Worm (Caenorhabditis elegans) whole organism, L1 larva: ENCODE results near the gene Y37E11B.2.

ENCODE experiments used
- C34B4.2 ChIP-seq: sonication (generic microtip); optimal IDR thresholded peaks from 2 replicates; lab custom pipeline; 2017; ENCODE audit warnings: mild to moderate bottlenecking, missing genetic modification characterization, missing compliant biosample characterization
- ceh-82 ChIP-seq, 3 experiments: fragments of 150-350 bp in 1 of 3; sonication (generic microtip) in 2 of 3; optimal IDR thresholded peaks; 2 replicates each; lab custom pipeline; 2014 to 2017; ENCODE audit warnings: missing biosample characterization in 3 of 3, missing genetic modification characterization in 3 of 3
- ces-1 ChIP-seq: fragments of 150-350 bp; optimal IDR thresholded peaks from 2 replicates; lab custom pipeline; 2014; ENCODE audit warnings: missing biosample characterization, missing genetic modification reagents, missing genetic modification characterization
- dpl-1 ChIP-seq, 3 experiments: fragments of 150-350 bp in 2 of 3; sonication (generic microtip) in 1 of 3; optimal IDR thresholded peaks; 2 replicates each; lab custom pipeline; 2014 to 2017; ENCODE audit warnings: missing biosample characterization in 3 of 3, missing genetic modification characterization in 3 of 3, missing genetic modification reagents in 3 of 3
- efl-1 ChIP-seq, 4 experiments: fragments of 150-350 bp; optimal IDR thresholded peaks in 3 of 4; peaks in 1 of 4; 1 replicate in 1 of 4; 2 replicates in 3 of 4; lab custom pipeline; 2014; ENCODE audit warnings: missing biosample characterization in 2 of 4, missing genetic modification characterization in 2 of 4, missing genetic modification reagents in 2 of 4
- elt-2 ChIP-seq: sonication (generic microtip); optimal IDR thresholded peaks from 2 replicates; lab custom pipeline; 2016; ENCODE audit warnings: missing genetic modification characterization, mild to moderate bottlenecking, inconsistent platforms, missing compliant biosample characterization, missing genetic modification reagents
- hlh-17 ChIP-seq: fragments of 200-800 bp; sonication (Bioruptor generic); optimal IDR thresholded peaks from 2 replicates; lab custom pipeline; 2018; ENCODE audit warnings: missing genetic modification characterization, mild to moderate bottlenecking, missing compliant biosample characterization, moderate library complexity, borderline replicate concordance
- hpl-2 ChIP-seq: fragments of 150-350 bp; optimal IDR thresholded peaks from 2 replicates; lab custom pipeline; 2014; ENCODE audit warnings: missing biosample characterization, missing genetic modification reagents, missing genetic modification characterization
- irx-1 ChIP-seq: sonication (generic microtip); optimal IDR thresholded peaks from 2 replicates; lab custom pipeline; 2016; ENCODE audit warnings: missing genetic modification characterization, missing compliant biosample characterization
- jun-1 ChIP-seq: fragments of 150-350 bp; optimal IDR thresholded peaks from 2 replicates; lab custom pipeline; 2014; ENCODE audit warnings: missing biosample characterization, missing genetic modification reagents, missing genetic modification characterization
- lin-13 ChIP-seq: fragments of 150-350 bp; optimal IDR thresholded peaks from 2 replicates; lab custom pipeline; 2014; ENCODE audit warnings: missing biosample characterization, missing genetic modification reagents, missing genetic modification characterization
- lin-14 ChIP-seq: fragments of 200-800 bp; sonication (Bioruptor generic); optimal IDR thresholded peaks from 2 replicates; lab custom pipeline; 2018; ENCODE audit warnings: mild to moderate bottlenecking, missing genetic modification characterization, moderate library complexity, missing compliant biosample characterization
- lin-15B ChIP-seq: fragments of 150-350 bp; sonication (generic microtip); optimal IDR thresholded peaks from 3 replicates; lab custom pipeline; 2014; ENCODE audit warnings: missing biosample characterization, missing genetic modification characterization
- mdl-1 ChIP-seq, 2 experiments: fragments of 150-350 bp; optimal IDR thresholded peaks; 2 replicates each; lab custom pipeline; 2014 to 2017; ENCODE audit warnings: missing biosample characterization in 2 of 2, missing genetic modification characterization in 2 of 2, inconsistent platforms in 1 of 2
- mef-2 ChIP-seq: fragments of 150-350 bp; optimal IDR thresholded peaks from 2 replicates; lab custom pipeline; 2014; ENCODE audit warnings: missing biosample characterization, missing genetic modification characterization
- mep-1 ChIP-seq: fragments of 150-350 bp; optimal IDR thresholded peaks from 2 replicates; lab custom pipeline; 2014; ENCODE audit warnings: missing biosample characterization, missing genetic modification characterization
- nhr-19 ChIP-seq: fragments of 200-800 bp; sonication (Bioruptor generic); conservative IDR thresholded peaks from 2 replicates; pipeline ENCODE4 v1.3.6; 2022; ENCODE audit warnings: missing genetic modification characterization, missing compliant biosample characterization
- nhr-20 ChIP-seq: sonication (generic microtip); optimal IDR thresholded peaks from 2 replicates; lab custom pipeline; 2016; ENCODE audit warnings: mild to moderate bottlenecking, missing genetic modification characterization, missing compliant biosample characterization
- nhr-237 ChIP-seq: fragments of 150-350 bp; optimal IDR thresholded peaks from 2 replicates; lab custom pipeline; 2014; ENCODE audit warnings: missing biosample characterization, missing genetic modification characterization
- nhr-77 ChIP-seq: fragments of 150-350 bp; optimal IDR thresholded peaks from 2 replicates; lab custom pipeline; 2014; ENCODE audit warnings: missing biosample characterization, missing genetic modification characterization
- pag-3 ChIP-seq: sonication (generic microtip); optimal IDR thresholded peaks from 2 replicates; lab custom pipeline; 2017; ENCODE audit warnings: missing genetic modification characterization, mild to moderate bottlenecking, missing compliant biosample characterization, antibody characterized with exemption, borderline replicate concordance; ENCODE audit not compliant: insufficient read depth
- pax-3 ChIP-seq: fragments of 200-800 bp; sonication (Bioruptor generic); optimal IDR thresholded peaks from 2 replicates; lab custom pipeline; 2018; ENCODE audit warnings: mild to moderate bottlenecking, missing genetic modification characterization, moderate library complexity, missing compliant biosample characterization
- skn-1 ChIP-seq: fragments of 150-350 bp; optimal IDR thresholded peaks from 2 replicates; lab custom pipeline; 2014; ENCODE audit warnings: missing biosample characterization, missing genetic modification characterization
- snpc-4 ChIP-seq: fragments of 150-350 bp; optimal IDR thresholded peaks from 2 replicates; lab custom pipeline; 2014; ENCODE audit warnings: missing biosample characterization, missing genetic modification characterization
- snu-23 ChIP-seq: sonication (generic microtip); optimal IDR thresholded peaks from 2 replicates; lab custom pipeline; 2016; ENCODE audit warnings: missing genetic modification characterization, missing compliant biosample characterization
- sox-4 ChIP-seq: sonication (generic microtip); optimal IDR thresholded peaks from 2 replicates; lab custom pipeline; 2016; ENCODE audit warnings: missing genetic modification characterization, missing compliant biosample characterization
- sptf-1 ChIP-seq: fragments of 150-350 bp; optimal IDR thresholded peaks from 2 replicates; lab custom pipeline; 2014; ENCODE audit warnings: missing biosample characterization, missing genetic modification characterization
- sup-37 ChIP-seq: fragments of 200-800 bp; sonication (Bioruptor generic); optimal IDR thresholded peaks from 2 replicates; lab custom pipeline; 2018; ENCODE audit warnings: mild to moderate bottlenecking, missing genetic modification characterization, missing compliant biosample characterization
- swsn-7 ChIP-seq: sonication (generic microtip); optimal IDR thresholded peaks from 2 replicates; lab custom pipeline; 2016; ENCODE audit warnings: missing genetic modification characterization, missing compliant biosample characterization
- xbp-1 ChIP-seq: sonication (generic microtip); optimal IDR thresholded peaks from 2 replicates; lab custom pipeline; 2016; ENCODE audit warnings: missing genetic modification characterization, missing compliant biosample characterization
- zag-1 ChIP-seq: fragments of 150-350 bp; optimal IDR thresholded peaks from 2 replicates; lab custom pipeline; 2014; ENCODE audit warnings: missing biosample characterization, missing genetic modification characterization
- zip-4 ChIP-seq: fragments of 200-800 bp; sonication (Bioruptor generic); optimal IDR thresholded peaks from 2 replicates; lab custom pipeline; 2018; ENCODE audit warnings: mild to moderate bottlenecking, missing genetic modification characterization, moderate library complexity, missing compliant biosample characterization

The Y37E11B.2 gene

ce11 chrIV:3611845-3612244 is 33.6 kb downstream of the Y37E11B.2 start (continued):
- TF ChIP-seq mdl-1 (tag; optimal IDR thresholded peaks at IDR 0.05; lab: Kevin White, UChicago) (peak in 1 of 2 experiments; percentile 53), snu-23 (GFP tag; lab: Kevin White, UChicago) (no peak), snpc-4 (tag; lab: Kevin White, UChicago) (no peak), ceh-82 (tag; optimal IDR thresholded peaks at IDR 0.05; lab: Kevin White, UChicago) (no peak), C34B4.2 (no peak), efl-1 (optimal IDR thresholded peaks at IDR 0.05; lab: Kevin White, UChicago) (no peak), efl-1 (GFP tag; optimal IDR thresholded peaks at IDR 0.05 in 1 of 2; lab: Kevin White, UChicago) (peak in 1 of 2 experiments; percentile 74), nhr-19 (GFP tag; lab: Robert Waterston, UW) (peak; percentile 25; the same call in 1 of the 2 replicates), nhr-237 (tag; lab: Kevin White, UChicago) (no peak), swsn-7 (tag; lab: Kevin White, UChicago) (no peak), lin-13 (GFP tag; lab: Kevin White, UChicago) (no peak), nhr-20 (tag; lab: Kevin White, UChicago) (peak; percentile 27)

ce11 chrIV:3613022-3613605 is 34.9 kb downstream of the Y37E11B.2 start, which contains the start of gene ltah-1.2:
ltah-1.2 (minus strand) TSS chrIV:3613072.
- peak; percentile 11 for TF ChIP-seq pax-3 (tag; lab: Kevin White, UChicago)
- no peak for TF ChIP-seq efl-1 (optimal IDR thresholded peaks at IDR 0.05; lab: Kevin White, UChicago)
- TF ChIP-seq efl-1 (GFP tag; optimal IDR thresholded peaks at IDR 0.05 in 1 of 2; lab: Kevin White, UChicago), result peak in 1 of 2 experiments; percentile 15
- TF ChIP-seq elt-2 (tag; lab: Kevin White, UChicago), result peak; percentile 76
- TF ChIP-seq ces-1, result no peak

- TF ChIP-seq zip-4 (GFP tag; lab: Kevin White, UChicago) (no peak), jun-1 (tag; lab: Kevin White, UChicago) (no peak), sox-4 (tag; lab: Kevin White, UChicago) (no peak), nhr-77 (tag; lab: Kevin White, UChicago) (no peak), mep-1 (tag; lab: Kevin White, UChicago) (no peak), efl-1 (optimal IDR thresholded peaks at IDR 0.05; lab: Kevin White, UChicago) (no peak), efl-1 (GFP tag; optimal IDR thresholded peaks at IDR 0.05 in 1 of 2; lab: Kevin White, UChicago) (peak in 1 of 2 experiments; percentile 53), sup-37 (GFP tag; lab: Kevin White, UChicago) (no peak)
Measured at ce11 chrIV:3618719-3619118, 40.5 kb downstream of the Y37E11B.2 start.

ce11 chrIV:3621805-3622355 is 43.6 kb downstream of the Y37E11B.2 start:
- TF ChIP-seq lin-14 (GFP tag; lab: Kevin White, UChicago) (peak; percentile 38), hlh-17 (peak; percentile 64), dpl-1 (GFP tag; optimal IDR thresholded peaks at IDR 0.05; lab: Kevin White, UChicago) (no peak)

DNA sequence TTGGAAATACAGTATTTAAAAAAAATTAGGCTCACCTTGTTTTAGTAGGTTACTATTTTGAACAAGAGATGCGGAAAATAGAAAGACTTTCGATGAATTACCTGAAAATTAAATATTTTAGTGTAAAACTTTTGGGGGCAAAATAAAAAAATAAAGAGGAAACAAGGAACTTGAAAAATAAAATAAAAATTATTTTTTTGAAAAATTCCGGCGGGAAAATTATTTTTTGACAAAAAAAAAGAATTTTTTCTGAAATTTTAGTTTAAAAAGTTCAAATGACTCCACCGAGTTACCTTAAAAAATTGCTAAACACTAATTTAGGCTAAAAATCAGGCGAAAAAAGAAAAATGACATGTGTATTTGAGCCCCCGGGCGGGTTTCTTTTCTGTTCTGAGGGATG is 46.3 kb downstream of the Y37E11B.2 start, which contains the start of the genes cha-1 and unc-17:
cha-1 (minus strand) TSS at position 101 of the 400 bp plus-strand sequence.
unc-17 (minus strand) TSS at position 103 of the 400 bp plus-strand sequence.
- TF ChIP-seq mef-2 (tag; lab: Kevin White, UChicago) (no peak), irx-1 (tag; lab: Kevin White, UChicago) (no peak), lin-15B (tag; lab: Kevin White, UChicago) (no peak), xbp-1 (tag; lab: Kevin White, UChicago) (no peak), zag-1 (tag; lab: Kevin White, UChicago) (no peak), pag-3 (no peak), hpl-2 (GFP tag; lab: Kevin White, UChicago) (no peak), skn-1 (tag; lab: Kevin White, UChicago) (no peak), sptf-1 (tag; lab: Kevin White, UChicago) (no peak)
